Fruit fly (Drosophila melanogaster) whole organism, prepupa: ENCODE measurements around the gene sosie.

Experiments
- Blimp-1 ChIP-seq: fragments of 200-800 bp; sonication (Bioruptor generic); optimal IDR thresholded peaks from 3 replicates; lab custom pipeline; 2017; ENCODE audit warnings: missing biosample characterization, missing genetic modification characterization, mild to moderate bottlenecking, moderate library complexity, missing genetic modification reagents
- CG10631 ChIP-seq: fragments of 200-800 bp; sonication (Bioruptor generic); optimal IDR thresholded peaks from 2 replicates; lab custom pipeline; 2016; ENCODE audit warnings: missing biosample characterization, missing genetic modification characterization
- CG11294 ChIP-seq: fragments of 200-800 bp; sonication (Bioruptor generic); IDR thresholded peaks from 2 replicates; pipeline ENCODE4 v1.3.6; 2022; ENCODE audit warnings: missing biosample characterization, missing genetic modification characterization
- CG11762 ChIP-seq: fragments of 200-800 bp; sonication (Bioruptor generic); optimal IDR thresholded peaks from 3 replicates; lab custom pipeline; 2016; ENCODE audit warnings: missing biosample characterization, missing genetic modification characterization; ENCODE audit not compliant: insufficient read depth
- CG11902 ChIP-seq: fragments of 200-800 bp; sonication (Bioruptor generic); optimal IDR thresholded peaks from 3 replicates; lab custom pipeline; 2016; ENCODE audit warnings: missing biosample characterization, missing genetic modification characterization
- CG15336 ChIP-seq: fragments of 200-800 bp; sonication (Bioruptor generic); IDR thresholded peaks from 2 replicates; pipeline ENCODE4 v1.3.6; 2022; ENCODE audit warnings: missing biosample characterization, missing genetic modification characterization
- CG1621 ChIP-seq: fragments of 200-800 bp; sonication (Bioruptor generic); optimal IDR thresholded peaks from 3 replicates; lab custom pipeline; 2018; ENCODE audit warnings: missing biosample characterization, mild to moderate bottlenecking, missing genetic modification characterization
- CG3032 ChIP-seq: fragments of 200-800 bp; optimal IDR thresholded peaks from 2 replicates; lab custom pipeline; 2019; ENCODE audit warnings: missing biosample characterization, mild to moderate bottlenecking, missing genetic modification characterization, moderate library complexity
- CG31627 ChIP-seq: fragments of 200-800 bp; sonication (Bioruptor generic); optimal IDR thresholded peaks from 3 replicates; lab custom pipeline; 2016; ENCODE audit warnings: missing biosample characterization, missing genetic modification characterization
- CG32006 ChIP-seq: fragments of 200-800 bp; sonication (Bioruptor generic); optimal IDR thresholded peaks from 3 replicates; lab custom pipeline; 2017; ENCODE audit warnings: missing biosample characterization, mild to moderate bottlenecking, missing genetic modification characterization
- CG34406 ChIP-seq: fragments of 200-800 bp; sonication (Bioruptor generic); optimal IDR thresholded peaks from 3 replicates; lab custom pipeline; 2016; ENCODE audit warnings: missing biosample characterization, missing genetic modification characterization
- CG4318 ChIP-seq: fragments of 200-800 bp; sonication (Bioruptor generic); optimal IDR thresholded peaks from 3 replicates; lab custom pipeline; 2017; ENCODE audit warnings: missing biosample characterization, mild to moderate bottlenecking, missing genetic modification characterization
- CG6163 ChIP-seq: fragments of 200-800 bp; sonication (Bioruptor generic); IDR thresholded peaks from 3 replicates; pipeline ENCODE4 v1.3.6; 2022; ENCODE audit warnings: missing biosample characterization, missing genetic modification characterization
- CG6276 ChIP-seq: fragments of 200-800 bp; sonication (Bioruptor generic); optimal IDR thresholded peaks from 2 replicates; lab custom pipeline; 2017; ENCODE audit warnings: missing biosample characterization, mild to moderate bottlenecking, missing genetic modification characterization
- CG6854 ChIP-seq: fragments of 200-800 bp; sonication (Bioruptor generic); optimal IDR thresholded peaks from 2 replicates; lab custom pipeline; 2017; ENCODE audit warnings: missing biosample characterization, mild to moderate bottlenecking, missing genetic modification characterization
- CG7368 ChIP-seq: fragments of 200-800 bp; sonication (Bioruptor generic); optimal IDR thresholded peaks from 3 replicates; lab custom pipeline; 2016; ENCODE audit warnings: missing biosample characterization, missing genetic modification characterization
- CG8119 ChIP-seq: fragments of 200-800 bp; sonication (Bioruptor generic); IDR thresholded peaks from 3 replicates; pipeline ENCODE4 v1.3.6; 2022; ENCODE audit warnings: missing biosample characterization, missing genetic modification characterization
- CG8319 ChIP-seq: fragments of 200-800 bp; sonication (Bioruptor generic); optimal IDR thresholded peaks from 3 replicates; lab custom pipeline; 2016; ENCODE audit warnings: missing biosample characterization, missing genetic modification characterization
- CG8632 ChIP-seq: fragments of 200-800 bp; sonication (Bioruptor generic); optimal IDR thresholded peaks from 3 replicates; lab custom pipeline; 2016; ENCODE audit warnings: missing biosample characterization, missing genetic modification characterization
- Eip75B ChIP-seq: fragments of 200-800 bp; sonication (Bioruptor generic); optimal IDR thresholded peaks from 3 replicates; lab custom pipeline; 2016; ENCODE audit warnings: missing biosample characterization, missing genetic modification characterization
- Eip78C ChIP-seq: fragments of 200-800 bp; sonication (Bioruptor generic); peaks from one replicate; lab custom pipeline; 2016; ENCODE audit warnings: missing biosample characterization, missing genetic modification characterization
- Eip93F ChIP-seq: fragments of 200-800 bp; sonication (Bioruptor generic); optimal IDR thresholded peaks from 2 replicates; lab custom pipeline; 2016; ENCODE audit warnings: missing biosample characterization, mild to moderate bottlenecking, missing genetic modification characterization
- Hr39 ChIP-seq: fragments of 200-800 bp; sonication (Bioruptor generic); optimal IDR thresholded peaks from 2 replicates; lab custom pipeline; 2016; ENCODE audit warnings: missing biosample characterization, missing genetic modification characterization
- Lpt ChIP-seq: fragments of 200-800 bp; sonication (Bioruptor generic); optimal IDR thresholded peaks from 3 replicates; lab custom pipeline; 2016; ENCODE audit warnings: missing biosample characterization, missing genetic modification characterization
- OdsH ChIP-seq: fragments of 200-800 bp; sonication (Bioruptor generic); optimal IDR thresholded peaks from 3 replicates; lab custom pipeline; 2016; ENCODE audit warnings: missing biosample characterization, missing genetic modification characterization
- Smox ChIP-seq: fragments of 200-800 bp; sonication (Bioruptor generic); optimal IDR thresholded peaks from 3 replicates; lab custom pipeline; 2016; ENCODE audit warnings: missing biosample characterization, missing genetic modification characterization
- Sox14 ChIP-seq: fragments of 200-800 bp; sonication (Bioruptor generic); optimal IDR thresholded peaks from 3 replicates; lab custom pipeline; 2016; ENCODE audit warnings: missing biosample characterization, missing genetic modification characterization
- Sox15 ChIP-seq: fragments of 200-800 bp; sonication (Bioruptor generic); optimal IDR thresholded peaks from 3 replicates; lab custom pipeline; 2016; ENCODE audit warnings: missing biosample characterization, missing genetic modification characterization
- acj6 ChIP-seq: fragments of 200-800 bp; sonication (Bioruptor generic); optimal IDR thresholded peaks from 3 replicates; lab custom pipeline; 2016; ENCODE audit warnings: missing biosample characterization, missing genetic modification characterization
- dac ChIP-seq: fragments of 200-800 bp; sonication (Bioruptor generic); optimal IDR thresholded peaks from 2 replicates; lab custom pipeline; 2017; ENCODE audit warnings: missing biosample characterization, mild to moderate bottlenecking, missing genetic modification characterization
- dsx ChIP-seq: fragments of 200-800 bp; optimal IDR thresholded peaks from 3 replicates; lab custom pipeline; 2019; ENCODE audit warnings: missing biosample characterization, mild to moderate bottlenecking, missing genetic modification characterization, moderate library complexity; ENCODE audit not compliant: poor library complexity, severe bottlenecking
- eg ChIP-seq: fragments of 200-800 bp; sonication (Bioruptor generic); IDR thresholded peaks from 3 replicates; pipeline ENCODE4 v1.3.6; 2022; ENCODE audit warnings: missing biosample characterization, missing genetic modification characterization
- esn ChIP-seq: fragments of 200-800 bp; sonication (Bioruptor generic); optimal IDR thresholded peaks from 2 replicates; lab custom pipeline; 2016; ENCODE audit warnings: missing biosample characterization, mild to moderate bottlenecking, missing genetic modification characterization, moderate library complexity
- fkh ChIP-seq: fragments of 200-800 bp; sonication (Bioruptor generic); optimal IDR thresholded peaks from 3 replicates; lab custom pipeline; 2017; ENCODE audit warnings: missing biosample characterization, mild to moderate bottlenecking, missing genetic modification characterization, moderate library complexity
- lz ChIP-seq: fragments of 200-800 bp; sonication (Bioruptor generic); optimal IDR thresholded peaks from 3 replicates; lab custom pipeline; 2016; ENCODE audit warnings: missing biosample characterization, missing genetic modification characterization
- net ChIP-seq: fragments of 200-800 bp; sonication (Bioruptor generic); optimal IDR thresholded peaks from 3 replicates; lab custom pipeline; 2016; ENCODE audit warnings: missing biosample characterization, missing genetic modification characterization
- pdm3 ChIP-seq: fragments of 200-800 bp; sonication (Bioruptor generic); optimal IDR thresholded peaks from 3 replicates; lab custom pipeline; 2016; ENCODE audit warnings: missing biosample characterization, missing genetic modification characterization
- salr ChIP-seq, 2 experiments: fragments of 200-800 bp; sonication (Bioruptor generic); optimal IDR thresholded peaks; 3 replicates each; lab custom pipeline; 2016 to 2018; ENCODE audit warnings: missing biosample characterization in 2 of 2, missing genetic modification characterization in 2 of 2, mild to moderate bottlenecking in 1 of 2
- ss ChIP-seq, 2 experiments: fragments of 200-800 bp; sonication (Bioruptor generic); optimal IDR thresholded peaks; 2 replicates in 1 of 2; 3 replicates in 1 of 2; lab custom pipeline; 2017 to 2018; ENCODE audit warnings: mild to moderate bottlenecking in 2 of 2, missing biosample characterization in 2 of 2, missing genetic modification characterization in 2 of 2, moderate library complexity in 1 of 2
- svp ChIP-seq: fragments of 200-800 bp; sonication (Bioruptor generic); peaks from one replicate; lab custom pipeline; 2016; ENCODE audit warnings: missing biosample characterization, missing genetic modification characterization
- vri ChIP-seq: fragments of 200-800 bp; sonication (Bioruptor generic); optimal IDR thresholded peaks from 3 replicates; lab custom pipeline; 2016; ENCODE audit warnings: missing biosample characterization, mild to moderate bottlenecking, missing genetic modification characterization

The sosie gene

DNA sequence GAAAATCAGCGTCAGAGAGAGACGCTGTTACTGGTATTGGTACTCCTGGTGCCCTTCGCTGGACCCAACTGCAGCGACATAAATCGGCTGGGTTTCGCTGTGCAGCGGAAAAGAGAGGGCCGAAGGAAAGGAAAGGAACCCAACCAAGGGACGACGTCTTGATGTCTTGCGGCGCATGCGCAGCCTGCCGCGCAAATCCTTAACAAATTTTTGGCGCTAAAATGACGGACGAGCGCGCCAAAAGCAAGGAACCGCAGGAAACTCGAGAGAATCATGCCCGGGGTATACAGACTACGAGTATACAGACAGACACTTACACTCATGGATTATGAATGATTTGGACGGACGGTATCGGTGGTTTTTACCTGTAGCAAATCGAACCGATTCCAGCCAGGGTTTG, 33.2 kb downstream of the sosie start:
- TF ChIP-seq dac (GFP tag; lab: Kevin White, UChicago) (no peak), CG7368 (GFP tag; lab: Kevin White, UChicago) (no peak), CG6854 (GFP tag; lab: Kevin White, UChicago) (no peak), CG8319 (no peak), CG3032 (tag; lab: Kevin White, UChicago) (no peak), CG34406 (GFP tag; lab: Kevin White, UChicago) (no peak), CG11294 (GFP tag; lab: Robert Waterston, UW) (no peak), CG8119 (GFP tag; lab: Robert Waterston, UW) (no peak), Lpt (GFP tag; lab: Kevin White, UChicago) (no peak), CG32006 (no peak), Sox15 (GFP tag; lab: Kevin White, UChicago) (no peak), CG6276 (GFP tag; lab: Kevin White, UChicago) (no peak), CG4318 (no peak), CG11762 (no peak), net (GFP tag; lab: Kevin White, UChicago) (no peak), OdsH (no peak), esn (no peak)

dm6 chr3R:24867956-24868355, 34.2 kb downstream of the sosie start:
- TF ChIP-seq acj6 (GFP tag; lab: Kevin White, UChicago) = no peak
- TF ChIP-seq net (GFP tag; lab: Kevin White, UChicago) = no peak
- no peak for TF ChIP-seq CG31627 (GFP tag; lab: Kevin White, UChicago)
- TF ChIP-seq CG7368 (GFP tag; lab: Kevin White, UChicago) = no peak
- no peak for TF ChIP-seq vri (GFP tag; lab: Kevin White, UChicago)

DNA sequence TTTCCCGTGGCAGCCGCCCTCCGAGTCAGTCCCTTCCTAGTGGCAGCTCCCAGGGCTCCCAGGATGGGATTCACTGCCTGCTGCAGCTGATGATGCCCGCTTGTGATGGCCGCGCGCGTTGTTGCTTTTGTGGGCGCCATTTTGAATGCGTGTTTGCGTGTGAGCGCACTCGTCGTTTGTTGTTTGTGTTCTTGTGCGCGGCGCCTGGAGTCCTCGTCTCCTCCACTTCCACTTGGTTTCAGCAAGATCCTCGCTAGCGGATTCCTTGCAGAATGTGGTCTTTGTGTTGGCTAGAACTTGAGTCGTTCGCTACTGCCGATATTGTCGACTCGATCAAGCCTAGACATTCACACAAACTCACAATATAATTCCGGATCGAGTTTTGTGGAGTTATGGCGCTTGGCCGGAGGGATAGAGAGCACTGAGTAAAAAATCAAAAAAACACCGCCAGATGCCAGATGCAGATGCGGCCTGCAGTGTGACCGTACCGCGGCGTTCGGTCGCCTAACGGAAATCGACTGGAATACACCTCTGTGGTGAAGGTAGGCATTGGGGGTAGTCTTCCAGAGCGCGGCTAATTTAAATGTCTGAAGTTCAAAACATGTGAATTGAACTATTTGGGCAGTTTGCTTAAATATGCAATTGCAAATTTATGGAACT, 36.8 kb downstream of the sosie start, which contains the start of gene CycB3:
Gene CycB3 (minus strand): TSS at position 428 of the 660 bp plus-strand sequence.
- TF ChIP-seq CG6854 (GFP tag; lab: Kevin White, UChicago) = peak; percentile 32
- no peak for TF ChIP-seq lz
- no peak for TF ChIP-seq Hr39
- TF ChIP-seq CG6163 (GFP tag; lab: Robert Waterston, UW) = peak; percentile 9; the same call in 1 of the 3 replicates
- peak; percentile 36 to 73 for TF ChIP-seq ss (GFP tag; optimal IDR thresholded peaks at IDR 0.05; lab: Kevin White, UChicago)
- no peak for TF ChIP-seq CG15336 (GFP tag; lab: Robert Waterston, UW)
- no peak for TF ChIP-seq CG10631 (GFP tag; lab: Kevin White, UChicago)
- no peak for TF ChIP-seq Eip75B
- no peak for TF ChIP-seq fkh (GFP tag; lab: Kevin White, UChicago)
- peak; percentile 57 for TF ChIP-seq CG1621 (tag; lab: Kevin White, UChicago)
- no peak for TF ChIP-seq pdm3
- TF ChIP-seq Eip93F (GFP tag; lab: Kevin White, UChicago) = no peak
- TF ChIP-seq esn = no peak
- TF ChIP-seq Eip78C (GFP tag; lab: Kevin White, UChicago) = peak; percentile 67
- TF ChIP-seq CG8632 (GFP tag; lab: Kevin White, UChicago) = no peak
- TF ChIP-seq CG6276 (GFP tag; lab: Kevin White, UChicago) = no peak
- no peak for TF ChIP-seq CG11294 (GFP tag; lab: Robert Waterston, UW)
- TF ChIP-seq CG34406 (GFP tag; lab: Kevin White, UChicago) = no peak
- TF ChIP-seq CG11902 (GFP tag; lab: Kevin White, UChicago) = no peak
- TF ChIP-seq salr (GFP tag; optimal IDR thresholded peaks at IDR 0.05; lab: Kevin White, UChicago) = no peak
- peak; percentile 41; the same call in 1 of the 3 replicates for TF ChIP-seq eg (GFP tag; lab: Robert Waterston, UW)
- TF ChIP-seq svp (GFP tag; lab: Kevin White, UChicago) = no peak
- TF ChIP-seq CG31627 (GFP tag; lab: Kevin White, UChicago) = no peak
- TF ChIP-seq dsx (GFP tag; lab: Kevin White, UChicago) = no peak
- TF ChIP-seq Sox14 (GFP tag; lab: Kevin White, UChicago) = peak; percentile 29
- no peak for TF ChIP-seq Smox (GFP tag; lab: Kevin White, UChicago)
- TF ChIP-seq CG3032 (tag; lab: Kevin White, UChicago) = peak; percentile 14
- TF ChIP-seq Blimp-1 (GFP tag; lab: Kevin White, UChicago) = no peak
- TF ChIP-seq, all 60 proteins: peak for 8
